Fruit fly (Drosophila melanogaster) whole organism, adult: Measurements from ENCODE around the gene mop.
A peak's percentile ranks its signal among the peaks of the same experiment; 100 is the strongest.

Experiments used
- CG11617 ChIP-seq: fragments of 200-800 bp; sonication (Bioruptor generic); optimal IDR thresholded peaks from 2 replicates; lab custom pipeline; 2017; ENCODE audit warnings: mild to moderate bottlenecking, missing biosample characterization, missing genetic modification reagents, missing genetic modification characterization
- CG12768 ChIP-seq: fragments of 200-800 bp; sonication (Bioruptor generic); optimal IDR thresholded peaks from 2 replicates; lab custom pipeline; 2017; ENCODE audit warnings: missing biosample characterization, missing genetic modification characterization, mild to moderate bottlenecking, moderate library complexity, missing genetic modification reagents
- CG14711 ChIP-seq: fragments of 200-800 bp; sonication (Bioruptor generic); optimal IDR thresholded peaks from 2 replicates; lab custom pipeline; 2018; ENCODE audit warnings: missing biosample characterization, mild to moderate bottlenecking, missing genetic modification characterization, moderate library complexity
- CG1620 ChIP-seq: fragments of 200-800 bp; sonication (Bioruptor generic); optimal IDR thresholded peaks from 2 replicates; lab custom pipeline; 2016; ENCODE audit warnings: missing biosample characterization, missing genetic modification characterization
- CG33017 ChIP-seq: fragments of 200-800 bp; sonication (Bioruptor generic); optimal IDR thresholded peaks from 2 replicates; lab custom pipeline; 2018; ENCODE audit warnings: missing biosample characterization, mild to moderate bottlenecking, missing genetic modification characterization, moderate library complexity
- CG5204 ChIP-seq: fragments of 200-800 bp; sonication (Bioruptor generic); optimal IDR thresholded peaks from 2 replicates; lab custom pipeline; 2016; ENCODE audit warnings: missing biosample characterization, missing genetic modification characterization
- CG7045 ChIP-seq: fragments of 200-800 bp; sonication (Bioruptor generic); optimal IDR thresholded peaks from 2 replicates; lab custom pipeline; 2017; ENCODE audit warnings: missing biosample characterization, mild to moderate bottlenecking, missing genetic modification characterization
- CG7101 ChIP-seq: fragments of 200-800 bp; sonication (Bioruptor generic); optimal IDR thresholded peaks from 2 replicates; lab custom pipeline; 2018; ENCODE audit warnings: missing biosample characterization, mild to moderate bottlenecking, missing genetic modification characterization, moderate library complexity
- Clk ChIP-seq: fragments of 200-800 bp; sonication (Bioruptor generic); optimal IDR thresholded peaks from 2 replicates; lab custom pipeline; 2017; ENCODE audit warnings: missing biosample characterization, missing genetic modification characterization
- Crg-1 ChIP-seq: fragments of 200-800 bp; sonication (Bioruptor generic); optimal IDR thresholded peaks from 2 replicates; lab custom pipeline; 2016; ENCODE audit warnings: missing biosample characterization, missing genetic modification characterization
- Hr96 ChIP-seq: fragments of 200-800 bp; sonication (Bioruptor generic); optimal IDR thresholded peaks from 2 replicates; lab custom pipeline; 2016; ENCODE audit warnings: missing biosample characterization, missing genetic modification characterization
- Mnt ChIP-seq: fragments of 200-800 bp; sonication (Bioruptor generic); optimal IDR thresholded peaks from 2 replicates; lab custom pipeline; 2016; ENCODE audit warnings: missing biosample characterization, mild to moderate bottlenecking, missing genetic modification characterization
- bab1 ChIP-seq: fragments of 200-800 bp; sonication (Bioruptor generic); optimal IDR thresholded peaks from 3 replicates; lab custom pipeline; 2019; ENCODE audit warnings: missing biosample characterization, mild to moderate bottlenecking, missing genetic modification characterization, moderate library complexity
- cic ChIP-seq: fragments of 200-800 bp; sonication (Bioruptor generic); optimal IDR thresholded peaks from 2 replicates; lab custom pipeline; 2017; ENCODE audit warnings: missing biosample characterization, mild to moderate bottlenecking, missing genetic modification characterization, moderate library complexity
- cnc ChIP-seq, 2 experiments: fragments of >200 bp; optimal IDR thresholded peaks; 2 replicates each; lab custom pipeline; 2017
- kay ChIP-seq: fragments of 200-800 bp; sonication (Bioruptor generic); peaks from one replicate; lab custom pipeline; 2016; ENCODE audit warnings: missing biosample characterization, missing genetic modification characterization, borderline replicate concordance
- ovo ChIP-seq: fragments of 200-800 bp; sonication (Bioruptor generic); optimal IDR thresholded peaks from 2 replicates; lab custom pipeline; 2016; ENCODE audit warnings: missing biosample characterization, missing genetic modification characterization
- pad ChIP-seq: fragments of 200-800 bp; sonication (Bioruptor generic); optimal IDR thresholded peaks from 3 replicates; lab custom pipeline; 2017; ENCODE audit warnings: missing biosample characterization, missing genetic modification characterization, mild to moderate bottlenecking, moderate library complexity, missing genetic modification reagents
- tj ChIP-seq: fragments of 200-800 bp; sonication (Bioruptor generic); optimal IDR thresholded peaks from 3 replicates; lab custom pipeline; 2017; ENCODE audit warnings: missing biosample characterization, mild to moderate bottlenecking, missing genetic modification characterization, moderate library complexity
- toe ChIP-seq: fragments of 200-800 bp; sonication (Bioruptor generic); optimal IDR thresholded peaks from 2 replicates; lab custom pipeline; 2016; ENCODE audit warnings: missing biosample characterization, missing genetic modification characterization

mop gene

DNA sequence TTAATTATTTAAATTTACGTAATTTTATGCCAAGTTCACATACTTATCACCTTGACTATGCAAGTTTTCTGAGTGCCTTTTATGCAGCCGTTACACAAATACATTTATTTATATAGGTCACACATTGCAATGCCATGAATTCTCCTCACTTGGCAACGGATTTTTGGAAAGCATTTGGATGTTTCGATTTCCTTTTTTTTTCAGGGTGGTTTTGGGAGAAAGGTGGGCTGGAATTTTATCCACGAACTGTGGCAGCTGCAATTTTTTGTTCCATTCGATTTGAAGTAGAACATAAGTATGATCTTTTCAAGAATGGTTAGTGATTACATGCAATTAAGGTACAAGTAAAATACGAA is 5.9 kb upstream of the mop start:
- TF ChIP-seq kay (peak; percentile 66), CG7101 (tag; lab: Kevin White, UChicago) (no peak), CG5204 (GFP tag; lab: Kevin White, UChicago) (no peak)

- TF ChIP-seq ovo (GFP tag; lab: Kevin White, UChicago): no peak
- peak; percentile 28 for TF ChIP-seq cic (GFP tag; lab: Kevin White, UChicago)
- no peak for TF ChIP-seq CG33017 (tag; lab: Kevin White, UChicago)
- peak; percentile 48 for TF ChIP-seq CG7045 (GFP tag; lab: Kevin White, UChicago)
- TF ChIP-seq pad: no peak
- no peak for TF ChIP-seq Clk (GFP tag; lab: Kevin White, UChicago)
- TF ChIP-seq CG5204 (GFP tag; lab: Kevin White, UChicago): no peak
- peak; percentile 20 for TF ChIP-seq CG12768
- peak; percentile 30 for TF ChIP-seq Crg-1 (GFP tag; lab: Kevin White, UChicago)
- peak; percentile 61 for TF ChIP-seq tj (GFP tag; lab: Kevin White, UChicago)
- no peak for TF ChIP-seq cnc (optimal IDR thresholded peaks at IDR 0.05; lab: Kevin White, UChicago)
- TF ChIP-seq bab1 (GFP tag; lab: Kevin White, UChicago): peak; percentile 87
- TF ChIP-seq kay: no peak
- TF ChIP-seq CG1620 (GFP tag; lab: Kevin White, UChicago): no peak
- peak; percentile 8 for TF ChIP-seq CG7101 (tag; lab: Kevin White, UChicago)
- no peak for TF ChIP-seq Mnt (GFP tag; lab: Kevin White, UChicago)
- peak; percentile 5 for TF ChIP-seq CG14711
- no peak for TF ChIP-seq Hr96 (GFP tag; lab: Kevin White, UChicago)
- TF ChIP-seq CG11617: peak; percentile 52
- no peak for TF ChIP-seq toe
These were observed 5.3 kb upstream of the mop start for dm6 chr3L:14781082-14781862.

dm6 chr3L:14780187-14780586 is 4.3 kb upstream of the mop start:
- TF ChIP-seq cic (GFP tag; lab: Kevin White, UChicago) (peak; percentile 97), cnc (optimal IDR thresholded peaks at IDR 0.05; lab: Kevin White, UChicago) (no peak), CG7045 (GFP tag; lab: Kevin White, UChicago) (peak; percentile 85), Mnt (GFP tag; lab: Kevin White, UChicago) (peak; percentile 76), CG11617 (peak; percentile 69), tj (GFP tag; lab: Kevin White, UChicago) (peak; percentile 66), Clk (GFP tag; lab: Kevin White, UChicago) (peak; percentile 72), bab1 (GFP tag; lab: Kevin White, UChicago) (peak; percentile 31), CG7101 (tag; lab: Kevin White, UChicago) (peak; percentile 84), CG12768 (peak; percentile 93), CG14711 (peak; percentile 58), CG1620 (GFP tag; lab: Kevin White, UChicago) (peak; percentile 59), kay (no peak), CG5204 (GFP tag; lab: Kevin White, UChicago) (no peak), CG33017 (tag; lab: Kevin White, UChicago) (peak; percentile 85), Crg-1 (GFP tag; lab: Kevin White, UChicago) (peak; percentile 76), toe (peak; percentile 41), ovo (GFP tag; lab: Kevin White, UChicago) (peak; percentile 83), pad (peak; percentile 55), Hr96 (GFP tag; lab: Kevin White, UChicago) (no peak)

- TF ChIP-seq CG11617 (no peak), cic (GFP tag; lab: Kevin White, UChicago) (peak; percentile 17)
These were observed 3.4 kb upstream of the mop start for dm6 chr3L:14779289-14779688.

DNA sequence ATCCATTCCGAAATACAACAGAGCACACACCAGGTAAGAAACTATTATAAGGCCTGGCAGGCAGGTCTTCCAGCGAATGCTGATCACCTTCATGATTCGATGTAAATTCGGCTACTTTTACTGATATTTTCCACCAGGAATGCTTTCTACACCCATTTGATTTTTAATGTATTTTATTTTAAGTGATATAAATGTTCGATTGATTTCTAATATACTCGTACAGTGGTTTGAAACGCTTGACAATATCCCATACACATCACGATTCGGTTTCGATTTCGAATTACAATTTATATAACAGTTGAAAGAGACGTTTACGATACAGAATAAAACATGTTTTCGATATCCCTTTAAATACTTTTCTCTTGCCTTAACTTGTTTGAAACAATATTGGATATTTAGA is 6.7 kb downstream of the mop start, which contains the start of gene Mgat4b:
Gene Mgat4b (minus strand): TSS at position 101 of the 400 bp plus-strand sequence.
- TF ChIP-seq ovo (GFP tag; lab: Kevin White, UChicago): no peak
- TF ChIP-seq CG12768: no peak
- TF ChIP-seq CG1620 (GFP tag; lab: Kevin White, UChicago): no peak
- TF ChIP-seq CG7101 (tag; lab: Kevin White, UChicago): no peak
- TF ChIP-seq cnc (optimal IDR thresholded peaks at IDR 0.05; lab: Kevin White, UChicago): no peak
- no peak for TF ChIP-seq Crg-1 (GFP tag; lab: Kevin White, UChicago)
- no peak for TF ChIP-seq kay
- no peak for TF ChIP-seq bab1 (GFP tag; lab: Kevin White, UChicago)
- no peak for TF ChIP-seq CG7045 (GFP tag; lab: Kevin White, UChicago)
- TF ChIP-seq CG11617: no peak
- no peak for TF ChIP-seq Clk (GFP tag; lab: Kevin White, UChicago)
- TF ChIP-seq CG14711: no peak
- no peak for TF ChIP-seq CG5204 (GFP tag; lab: Kevin White, UChicago)
- no peak for TF ChIP-seq Hr96 (GFP tag; lab: Kevin White, UChicago)
- no peak for TF ChIP-seq cic (GFP tag; lab: Kevin White, UChicago)
